Fruit fly (Drosophila melanogaster) whole organism, embryonic: ENCODE measurements around the gene CG5388.
"Not testable (repeated sequence)": the region's sequence is repeated elsewhere in the genome, so short reads cannot be mapped to it uniquely, and the experiment has no call there.

Experiments used
- ATbp ChIP-seq: fragments of 200-800 bp; sonication (Bioruptor generic); optimal IDR thresholded peaks from 2 replicates; lab custom pipeline; 2017; ENCODE audit warnings: missing biosample characterization, mild to moderate bottlenecking, missing genetic modification characterization, missing genetic modification reagents
- CG10267 ChIP-seq: fragments of 200-800 bp; sonication (Bioruptor generic); optimal IDR thresholded peaks from 2 replicates; lab custom pipeline; 2018; ENCODE audit warnings: missing biosample characterization, mild to moderate bottlenecking, missing genetic modification characterization, moderate library complexity
- CG11093 ChIP-seq: fragments of 200-800 bp; sonication (Bioruptor generic); IDR thresholded peaks from 3 replicates; pipeline ENCODE4 v1.3.6; 2022; ENCODE audit warnings: missing biosample characterization, missing genetic modification characterization
- CG11504 ChIP-seq: fragments of 200-800 bp; sonication (Bioruptor generic); optimal IDR thresholded peaks from 3 replicates; lab custom pipeline; 2019; ENCODE audit warnings: missing biosample characterization, mild to moderate bottlenecking, missing genetic modification characterization, moderate library complexity
- CG12391 ChIP-seq: fragments of 200-800 bp; sonication (Bioruptor generic); optimal IDR thresholded peaks from 3 replicates; lab custom pipeline; 2018; ENCODE audit warnings: missing biosample characterization, mild to moderate bottlenecking, missing genetic modification characterization, moderate library complexity
- CG12942 ChIP-seq: fragments of 200-800 bp; sonication (Bioruptor generic); optimal IDR thresholded peaks from 3 replicates; lab custom pipeline; 2016; ENCODE audit warnings: missing biosample characterization, missing genetic modification characterization
- CG14441 ChIP-seq: fragments of 200-800 bp; sonication (Bioruptor generic); IDR thresholded peaks from 2 replicates; pipeline ENCODE4 v1.3.6; 2022; ENCODE audit warnings: missing biosample characterization, missing genetic modification characterization
- CG14667 ChIP-seq: fragments of 200-800 bp; sonication (Bioruptor generic); IDR thresholded peaks from 2 replicates; pipeline ENCODE4 v1.3.6; 2022; ENCODE audit warnings: missing biosample characterization, missing genetic modification characterization
- CG15601 ChIP-seq: fragments of 200-800 bp; sonication (Bioruptor generic); optimal IDR thresholded peaks from 3 replicates; lab custom pipeline; 2019; ENCODE audit warnings: missing biosample characterization, mild to moderate bottlenecking, missing genetic modification characterization, moderate library complexity
- CG18599 ChIP-seq: fragments of 200-800 bp; sonication (Bioruptor generic); optimal IDR thresholded peaks from 3 replicates; lab custom pipeline; 2017; ENCODE audit warnings: missing biosample characterization, missing genetic modification characterization, mild to moderate bottlenecking, moderate library complexity, missing genetic modification reagents
- CG2678 ChIP-seq: fragments of 200-800 bp; sonication (Bioruptor generic); optimal IDR thresholded peaks from 3 replicates; lab custom pipeline; 2019; ENCODE audit warnings: missing biosample characterization, mild to moderate bottlenecking, missing genetic modification characterization, moderate library complexity
- CG31441 ChIP-seq: fragments of 200-800 bp; sonication (Bioruptor generic); IDR thresholded peaks from 2 replicates; pipeline ENCODE4 v1.3.6; 2022; ENCODE audit warnings: missing biosample characterization, missing genetic modification characterization
- CG32772 ChIP-seq: fragments of 200-800 bp; sonication (Bioruptor generic); IDR thresholded peaks from 2 replicates; pipeline ENCODE4 v1.3.6; 2022; ENCODE audit warnings: missing biosample characterization, missing genetic modification characterization
- CG8281 ChIP-seq: fragments of 200-800 bp; sonication (Bioruptor generic); optimal IDR thresholded peaks from 2 replicates; lab custom pipeline; 2018; ENCODE audit warnings: missing biosample characterization, mild to moderate bottlenecking, missing genetic modification characterization, moderate library complexity
- D19B ChIP-seq: fragments of 200-800 bp; sonication (Bioruptor generic); optimal IDR thresholded peaks from 2 replicates; lab custom pipeline; 2017; ENCODE audit warnings: missing biosample characterization, mild to moderate bottlenecking, missing genetic modification characterization
- Fer1 ChIP-seq: fragments of 200-800 bp; sonication (Bioruptor generic); optimal IDR thresholded peaks from 2 replicates; lab custom pipeline; 2017; ENCODE audit warnings: missing biosample characterization, mild to moderate bottlenecking, missing genetic modification characterization
- GATAe ChIP-seq: fragments of 200-800 bp; sonication (Bioruptor generic); conservative IDR thresholded peaks from 2 replicates; pipeline ENCODE4 v1.3.6; 2022; ENCODE audit warnings: missing biosample characterization, missing genetic modification characterization
- Hmr ChIP-seq: fragments of 200-800 bp; sonication (Bioruptor generic); optimal IDR thresholded peaks from 3 replicates; lab custom pipeline; 2017; ENCODE audit warnings: mild to moderate bottlenecking, missing biosample characterization, missing genetic modification reagents, missing genetic modification characterization
- Hr51 ChIP-seq, 2 experiments: fragments of 200-800 bp; sonication (Bioruptor generic); optimal IDR thresholded peaks; 2 replicates in 1 of 2; 3 replicates in 1 of 2; lab custom pipeline; 2016 to 2018; ENCODE audit warnings: missing biosample characterization in 2 of 2, missing genetic modification characterization in 2 of 2, mild to moderate bottlenecking in 1 of 2, moderate library complexity in 1 of 2
- Max ChIP-seq: fragments of 200-800 bp; sonication (Bioruptor generic); optimal IDR thresholded peaks from 2 replicates; lab custom pipeline; 2016; ENCODE audit warnings: missing biosample characterization, mild to moderate bottlenecking, missing genetic modification characterization
- Ptx1 ChIP-seq: fragments of 200-800 bp; sonication (Bioruptor generic); IDR thresholded peaks from 2 replicates; pipeline ENCODE4 v1.3.6; 2022; ENCODE audit warnings: missing biosample characterization, missing genetic modification characterization
- Sry-β ChIP-seq: fragments of 200-800 bp; sonication (Bioruptor generic); optimal IDR thresholded peaks from 2 replicates; lab custom pipeline; 2018; ENCODE audit warnings: missing biosample characterization, mild to moderate bottlenecking, missing genetic modification characterization, moderate library complexity
- Stat92E ChIP-seq, 3 experiments: fragments of >200 bp in 2 of 3; fragments of 200-800 bp in 1 of 3; sonication (Bioruptor generic) in 1 of 3; optimal IDR thresholded peaks; 2 replicates each; lab custom pipeline; 2017 to 2019; ENCODE audit warnings: missing biosample characterization in 3 of 3, missing genetic modification characterization in 3 of 3, mild to moderate bottlenecking in 1 of 3, moderate library complexity in 1 of 3
- ab ChIP-seq: fragments of 200-800 bp; sonication (Bioruptor generic); optimal IDR thresholded peaks from 2 replicates; lab custom pipeline; 2016; ENCODE audit warnings: missing biosample characterization, missing genetic modification characterization
- bsh ChIP-seq, 2 experiments: fragments of 200-800 bp; sonication (Bioruptor generic); optimal IDR thresholded peaks; 2 replicates each; lab custom pipeline; 2017 to 2018; ENCODE audit warnings: mild to moderate bottlenecking in 2 of 2, missing biosample characterization in 2 of 2, missing genetic modification characterization in 2 of 2, moderate library complexity in 1 of 2
- dmrt99B ChIP-seq: fragments of 200-800 bp; sonication (Bioruptor generic); optimal IDR thresholded peaks from 2 replicates; lab custom pipeline; 2018; ENCODE audit warnings: missing biosample characterization, mild to moderate bottlenecking, missing genetic modification characterization, moderate library complexity
- gem ChIP-seq: fragments of 200-800 bp; sonication (Bioruptor generic); optimal IDR thresholded peaks from 2 replicates; lab custom pipeline; 2019; ENCODE audit warnings: missing biosample characterization, mild to moderate bottlenecking, missing genetic modification characterization, moderate library complexity
- grau ChIP-seq: fragments of 200-800 bp; optimal IDR thresholded peaks from 3 replicates; lab custom pipeline; 2019; ENCODE audit warnings: missing biosample characterization, mild to moderate bottlenecking, missing genetic modification characterization, moderate library complexity
- ham ChIP-seq: fragments of 200-800 bp; sonication (Bioruptor generic); IDR thresholded peaks from 2 replicates; pipeline ENCODE4 v1.3.6; 2022; ENCODE audit warnings: missing biosample characterization, missing genetic modification characterization
- kni ChIP-seq: fragments of 200-800 bp; sonication (Bioruptor generic); optimal IDR thresholded peaks from 3 replicates; lab custom pipeline; 2017; ENCODE audit warnings: mild to moderate bottlenecking, missing biosample characterization, missing genetic modification reagents, missing genetic modification characterization
- nerfin-1 ChIP-seq: fragments of 200-800 bp; sonication (Bioruptor generic); optimal IDR thresholded peaks from 3 replicates; lab custom pipeline; 2019; ENCODE audit warnings: missing biosample characterization, mild to moderate bottlenecking, missing genetic modification characterization, moderate library complexity
- row ChIP-seq: fragments of 200-800 bp; sonication (Bioruptor generic); IDR thresholded peaks from 3 replicates; pipeline ENCODE4 v1.3.6; 2022; ENCODE audit warnings: missing biosample characterization, missing genetic modification characterization
- run ChIP-seq: fragments of 200-800 bp; sonication (Bioruptor generic); optimal IDR thresholded peaks from 3 replicates; lab custom pipeline; 2018; ENCODE audit warnings: missing biosample characterization, mild to moderate bottlenecking, missing genetic modification characterization
- sens ChIP-seq: fragments of 200-800 bp; sonication (Bioruptor generic); peaks from one replicate; lab custom pipeline; 2016; ENCODE audit warnings: missing biosample characterization, missing genetic modification characterization
- slou ChIP-seq: fragments of 200-800 bp; sonication (Bioruptor generic); optimal IDR thresholded peaks from 3 replicates; lab custom pipeline; 2016; ENCODE audit warnings: missing biosample characterization, missing genetic modification characterization
- vvl ChIP-seq: fragments of 200-800 bp; sonication (Bioruptor generic); IDR thresholded peaks from 2 replicates; pipeline ENCODE4 v1.3.6; 2022; ENCODE audit warnings: missing biosample characterization, missing genetic modification characterization
- zf30C ChIP-seq: fragments of 200-800 bp; sonication (Bioruptor generic); optimal IDR thresholded peaks from 3 replicates; lab custom pipeline; 2018; ENCODE audit warnings: missing biosample characterization, mild to moderate bottlenecking, missing genetic modification characterization

CG5388 gene

dm6 chr3R:22299309-22299708, 40.8 kb downstream of the CG5388 start:
- peak; percentile 30; the same call in 1 of the 2 replicates for TF ChIP-seq ham (GFP tag; lab: Robert Waterston, UW)
- peak; percentile 68 for TF ChIP-seq GATAe (GFP tag; lab: Robert Waterston, UW)

DNA sequence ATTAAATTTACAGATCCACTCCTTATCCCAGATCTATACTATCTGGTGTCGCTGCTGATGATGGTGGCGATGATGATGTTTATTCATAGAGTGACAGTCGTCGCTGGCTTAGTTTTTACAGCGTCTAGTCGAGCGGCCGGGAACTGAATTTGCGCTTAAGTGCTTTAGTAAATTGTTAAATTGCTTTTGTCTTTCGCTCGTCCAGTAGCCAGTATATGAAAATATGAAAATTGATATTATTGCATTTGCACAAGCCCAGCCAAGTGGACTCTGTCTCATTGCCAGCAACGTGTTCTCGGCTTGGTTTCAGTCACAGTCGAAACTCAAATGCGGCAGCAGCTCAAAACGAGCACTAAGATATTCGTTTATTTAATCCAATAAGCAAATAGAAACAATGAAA, 41.6 kb downstream of the CG5388 start, which contains the start of gene CG7084:
Gene CG7084, plus strand, starts transcription at position 301 of the 400 bp plus-strand sequence.
- not testable (repeated sequence) for TF ChIP-seq CG15601; ab; CG14441 (GFP tag; lab: Robert Waterston, UW)

DNA sequence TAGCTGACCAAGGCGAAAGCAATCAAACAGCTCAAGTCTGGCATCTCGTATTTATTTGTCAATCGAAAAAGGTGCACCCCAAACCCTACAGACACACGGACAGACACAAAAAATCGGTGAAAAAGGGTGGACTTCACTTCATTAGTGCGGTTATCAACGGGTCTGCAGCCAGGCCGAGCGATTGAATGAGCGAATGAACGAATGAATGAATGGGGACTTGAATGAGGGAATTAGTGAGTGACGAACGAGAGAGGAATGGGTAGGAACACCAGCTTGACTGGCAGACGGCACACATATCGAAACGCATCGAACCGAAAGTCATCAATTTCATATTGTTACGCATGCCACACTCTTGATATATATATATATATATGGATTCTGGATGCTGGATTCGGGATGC, 51.8 kb downstream of the CG5388 start:
- TF ChIP-seq Sry-β (GFP tag; lab: Kevin White, UChicago) (no peak), CG8281 (tag; lab: Kevin White, UChicago) (peak; percentile 96)

- TF ChIP-seq zf30C (GFP tag; lab: Kevin White, UChicago) (peak; percentile 39), CG10267 (tag; lab: Kevin White, UChicago) (no peak), D19B (GFP tag; lab: Kevin White, UChicago) (no peak), kni (GFP tag; lab: Kevin White, UChicago) (no peak), sens (GFP tag; lab: Kevin White, UChicago) (peak; percentile 80), Fer1 (GFP tag; lab: Kevin White, UChicago) (peak; percentile 19), CG11504 (tag; lab: Kevin White, UChicago) (peak; percentile 35), CG32772 (no peak), Max (GFP tag; lab: Kevin White, UChicago) (no peak), CG14667 (GFP tag; lab: Robert Waterston, UW) (no peak), ATbp (GFP tag; lab: Kevin White, UChicago) (peak; percentile 2), run (tag; lab: Kevin White, UChicago) (no peak), CG31441 (GFP tag; lab: Robert Waterston, UW) (peak; percentile 30; the same call in 1 of the 2 replicates), slou (GFP tag; lab: Kevin White, UChicago) (no peak), Hmr (peak; percentile 2), gem (tag; lab: Kevin White, UChicago) (peak; percentile 37), Ptx1 (GFP tag; lab: Robert Waterston, UW) (0 out of 2 replicates have a peak, but pooled peaks have one; percentile 8), CG18599 (GFP tag; lab: Kevin White, UChicago) (peak; percentile 50), vvl (GFP tag; lab: Robert Waterston, UW) (no peak), grau (tag; lab: Kevin White, UChicago) (peak; percentile 1), CG2678 (tag; lab: Kevin White, UChicago) (peak; percentile 29), nerfin-1 (tag; lab: Kevin White, UChicago) (no peak), Stat92E (GFP tag; optimal IDR thresholded peaks at IDR 0.05; lab: Kevin White, UChicago) (no peak), CG11093 (GFP tag; lab: Robert Waterston, UW) (no peak), row (GFP tag; lab: Robert Waterston, UW) (peak; percentile 43; the same call in 1 of the 3 replicates), CG12391 (tag; lab: Kevin White, UChicago) (peak; percentile 5), dmrt99B (peak; percentile 33), bsh (GFP tag; optimal IDR thresholded peaks at IDR 0.05; lab: Kevin White, UChicago) (peak in 1 of 2 experiments; percentile 16), Hr51 (GFP tag; optimal IDR thresholded peaks at IDR 0.05; lab: Kevin White, UChicago) (peak in 1 of 2 experiments; percentile 17), CG12942 (no peak)
These were observed 52.6 kb downstream of the CG5388 start for dm6 chr3R:22287470-22287869.
